Worm (Caenorhabditis elegans): ENCODE results near the gene C06A6.7.
A peak's percentile ranks its signal among the peaks of the same experiment; 100 is the strongest.

Gene C06A6.7

ce11 chrIV:7794709-7795108, 43.6 kb downstream of the C06A6.7 start, which contains the start of gene ntp-1:
Gene ntp-1 (minus strand): TSS chrIV:7794809.
- TF ChIP-seq nhr-120 (GFP tag; IDR thresholded peaks at IDR 0.05) (no peak), attf-5 (GFP tag; optimal IDR thresholded peaks at IDR 0.05) (no peak), nfyb-1 (GFP tag; IDR thresholded peaks at IDR 0.05) (no peak), akir-1 (GFP tag; optimal IDR thresholded peaks at IDR 0.05) (no peak), pha-4 (tag; optimal IDR thresholded peaks at IDR 0.05) (no peak), dox-1 (GFP tag; IDR thresholded peaks at IDR 0.05) (no peak)

ce11 chrIV:7791821-7792446, 46.4 kb downstream of the C06A6.7 start, which contains the start of gene C33H5.13:
Gene C33H5.13 (minus strand): TSS chrIV:7792263.
- no peak for TF ChIP-seq cebp-1 (GFP tag; IDR thresholded peaks at IDR 0.05)
- TF ChIP-seq cebp-1 (tag; optimal IDR thresholded peaks at IDR 0.05) = peak; percentile 28
- TF ChIP-seq mel-28 (tag; optimal IDR thresholded peaks at IDR 0.05; ENCODE audit: borderline replicate concordance) = no peak
- TF ChIP-seq snpc-1.1 (tag; optimal IDR thresholded peaks at IDR 0.05; ENCODE audit: insufficient read depth) = no peak
- no peak for TF ChIP-seq ets-4 (GFP tag; optimal IDR thresholded peaks at IDR 0.05)
- no peak for TF ChIP-seq lin-26 (GFP tag; IDR thresholded peaks at IDR 0.05)
- no peak for TF ChIP-seq lin-40 (tag; optimal IDR thresholded peaks at IDR 0.05)
- TF ChIP-seq nhr-80 (tag; optimal IDR thresholded peaks at IDR 0.05) = peak; percentile 66
- TF ChIP-seq snpc-4 (GFP tag; optimal IDR thresholded peaks at IDR 0.05) = no peak
- no peak for TF ChIP-seq snpc-4 (tag; optimal IDR thresholded peaks at IDR 0.05)
- 0 out of 2 replicates have a peak, but pooled peaks have one; percentile 60 for TF ChIP-seq Y53G8AR.9 (GFP tag; conservative IDR thresholded peaks at IDR 0.05)
- no peak for TF ChIP-seq Y67H2A.10 (GFP tag; conservative IDR thresholded peaks at IDR 0.05)
- TF ChIP-seq aptf-2 (GFP tag; conservative IDR thresholded peaks at IDR 0.05) = no peak
- TF ChIP-seq ZK185.1 (tag; optimal IDR thresholded peaks at IDR 0.05; ENCODE audit: poor library complexity, severe bottlenecking) = peak; percentile 12
- no peak for TF ChIP-seq sptf-2 (GFP tag; optimal IDR thresholded peaks at IDR 0.05)
- no peak for TF ChIP-seq hsf-1 (GFP tag; IDR thresholded peaks at IDR 0.05)
- TF ChIP-seq T07F8.4 (tag; optimal IDR thresholded peaks at IDR 0.05) = no peak
- no peak for TF ChIP-seq ekl-4 (GFP tag; IDR thresholded peaks at IDR 0.05)
- TF ChIP-seq lsl-1 (GFP tag; optimal IDR thresholded peaks at IDR 0.05) = no peak
- no peak for TF ChIP-seq cebp-2 (GFP tag; IDR thresholded peaks at IDR 0.05)
- TF ChIP-seq B0261.1 (tag; optimal IDR thresholded peaks at IDR 0.05) = no peak
- no peak for TF ChIP-seq F49E8.2 (tag; optimal IDR thresholded peaks at IDR 0.05; ENCODE audit: insufficient read depth)
- no peak for TF ChIP-seq egrh-3 (GFP tag; IDR thresholded peaks at IDR 0.05)
- no peak for TF ChIP-seq F55B11.4 (tag; optimal IDR thresholded peaks at IDR 0.05; ENCODE audit: borderline replicate concordance, insufficient read depth)
- TF ChIP-seq sdz-38 (tag; optimal IDR thresholded peaks at IDR 0.05) = no peak
- no peak for TF ChIP-seq nfyb-1 (GFP tag; IDR thresholded peaks at IDR 0.05)
- TF ChIP-seq somi-1 (GFP tag; optimal IDR thresholded peaks at IDR 0.05) = no peak
- no peak for TF ChIP-seq ztf-25 (GFP tag; IDR thresholded peaks at IDR 0.05)

- TF ChIP-seq sptf-2 (GFP tag; optimal IDR thresholded peaks at IDR 0.05) (no peak), xnd-1 (tag; optimal IDR thresholded peaks at IDR 0.05) (peak; percentile 78), ceh-91 (GFP tag; IDR thresholded peaks at IDR 0.05) (peak; percentile 90), lin-40 (tag; optimal IDR thresholded peaks at IDR 0.05) (peak; percentile 63), gei-17 (GFP tag; optimal IDR thresholded peaks at IDR 0.05) (no peak), ceh-79 (tag; optimal IDR thresholded peaks at IDR 0.05) (no peak), Y56A3A.18 (GFP tag; IDR thresholded peaks at IDR 0.05) (no peak), ceh-27 (GFP tag; optimal IDR thresholded peaks at IDR 0.05) (peak; percentile 83), F22D6.2 (tag; optimal IDR thresholded peaks at IDR 0.05) (no peak), dpff-1 (tag; optimal IDR thresholded peaks at IDR 0.05) (no peak), him-1 (tag; optimal IDR thresholded peaks at IDR 0.05) (peak; percentile 43), snpc-4 (GFP tag; optimal IDR thresholded peaks at IDR 0.05) (peak; percentile 15), snpc-4 (tag; optimal IDR thresholded peaks at IDR 0.05) (peak; percentile 36 to 74 (median 62)), lsl-1 (GFP tag; optimal IDR thresholded peaks at IDR 0.05) (peak; percentile 96), chd-7 (tag; optimal IDR thresholded peaks at IDR 0.05) (no peak), unc-130 (GFP tag; optimal IDR thresholded peaks at IDR 0.05) (peak; percentile 66)
Observed at ce11 chrIV:7790801-7791588, 47.3 kb downstream of the C06A6.7 start, which contains the start of gene rsp-6. Gene rsp-6 (minus strand): TSS chrIV:7791229.
